Worm (Caenorhabditis elegans) whole organism, young adult: ENCODE results near the gene vit-1.

Experiments used
- B0261.1 ChIP-seq: sonication (generic microtip); optimal IDR thresholded peaks from 2 replicates; lab custom pipeline; 2016; ENCODE audit warnings: mild to moderate bottlenecking, missing genetic modification characterization, moderate library complexity, missing compliant biosample characterization
- C06A6.2 ChIP-seq: fragments of 200-800 bp; sonication (Bioruptor generic); conservative IDR thresholded peaks from 2 replicates; pipeline ENCODE4 v1.3.6; 2022; ENCODE audit warnings: missing genetic modification characterization, missing compliant biosample characterization
- F22D6.2 ChIP-seq: sonication (generic microtip); optimal IDR thresholded peaks from 2 replicates; lab custom pipeline; 2016; ENCODE audit warnings: mild to moderate bottlenecking, missing genetic modification characterization, missing compliant biosample characterization
- F57A8.1 ChIP-seq: fragments of 200-800 bp; sonication (Bioruptor generic); optimal IDR thresholded peaks from 2 replicates; lab custom pipeline; 2018; ENCODE audit warnings: mild to moderate bottlenecking, missing genetic modification characterization, moderate library complexity, missing compliant biosample characterization
- akir-1 ChIP-seq: fragments of 200-800 bp; sonication (Bioruptor generic); optimal IDR thresholded peaks from 2 replicates; lab custom pipeline; 2018; ENCODE audit warnings: mild to moderate bottlenecking, missing genetic modification characterization, moderate library complexity, missing compliant biosample characterization
- attf-6 ChIP-seq: fragments of 200-800 bp; sonication (Bioruptor generic); IDR thresholded peaks from 2 replicates; pipeline ENCODE4 v1.3.6; 2022; ENCODE audit warnings: missing genetic modification reagents, missing genetic modification characterization, missing compliant biosample characterization
- egl-18 ChIP-seq: fragments of 200-800 bp; sonication (Bioruptor generic); IDR thresholded peaks from 2 replicates; pipeline ENCODE4 v1.3.6; 2022; ENCODE audit warnings: missing genetic modification reagents, missing genetic modification characterization, missing compliant biosample characterization
- ets-4 ChIP-seq: fragments of 200-800 bp; sonication (Bioruptor generic); optimal IDR thresholded peaks from 2 replicates; lab custom pipeline; 2018; ENCODE audit warnings: mild to moderate bottlenecking, missing genetic modification characterization, missing compliant biosample characterization
- fkh-3 ChIP-seq: sonication (generic microtip); optimal IDR thresholded peaks from 2 replicates; lab custom pipeline; 2016; ENCODE audit warnings: mild to moderate bottlenecking, missing genetic modification characterization, missing compliant biosample characterization
- nhr-120 ChIP-seq: fragments of 200-800 bp; sonication (Bioruptor generic); IDR thresholded peaks from 2 replicates; pipeline ENCODE4 v1.3.6; 2022; ENCODE audit warnings: missing genetic modification characterization, missing compliant biosample characterization
- snpc-1.1 ChIP-seq: sonication (generic microtip); optimal IDR thresholded peaks from 2 replicates; lab custom pipeline; 2017; ENCODE audit warnings: missing genetic modification characterization, mild to moderate bottlenecking, missing compliant biosample characterization, antibody characterized with exemption, moderate library complexity, missing genotype, missing genetic modification reagents; ENCODE audit not compliant: insufficient read depth
- ztf-18 ChIP-seq: sonication (generic microtip); optimal IDR thresholded peaks from 2 replicates; lab custom pipeline; 2016; ENCODE audit warnings: missing genotype, mild to moderate bottlenecking, missing genetic modification characterization, missing compliant biosample characterization
- ztf-28 ChIP-seq: fragments of 200-800 bp; sonication (Bioruptor generic); IDR thresholded peaks from 2 replicates; pipeline ENCODE4 v1.3.6; 2022; ENCODE audit warnings: missing genetic modification reagents, missing genetic modification characterization, missing compliant biosample characterization

DNA sequence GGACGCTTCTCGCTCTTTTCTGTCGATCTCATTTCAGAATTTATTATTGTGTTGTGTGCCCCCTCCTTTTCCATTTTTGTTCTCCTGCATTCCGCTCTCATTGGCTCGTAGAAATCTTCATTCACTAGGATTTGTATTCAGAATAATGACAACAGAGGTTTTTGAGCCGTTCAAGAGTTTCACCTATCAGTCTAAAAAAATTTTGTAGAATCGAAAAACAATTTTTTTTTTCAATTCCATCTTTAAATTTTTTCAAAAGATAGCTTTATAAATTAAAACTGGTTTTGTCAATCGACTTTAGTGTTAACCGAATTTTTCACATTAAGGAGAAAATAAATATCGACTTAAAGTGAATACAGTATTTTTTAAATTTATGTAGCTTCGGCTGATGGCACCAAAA lies 17.0 kb upstream of the vit-1 start, which contains the start of gene K09F5.4:
- TF ChIP-seq F22D6.2 (tag; lab: Kevin White, UChicago) (no peak), fkh-3 (tag; lab: Kevin White, UChicago) (no peak), ets-4 (GFP tag; lab: Kevin White, UChicago) (no peak), attf-6 (GFP tag; lab: Robert Waterston, UW) (no peak), F57A8.1 (no peak), ztf-18 (tag; lab: Kevin White, UChicago) (no peak), egl-18 (GFP tag; lab: Robert Waterston, UW) (no peak), ztf-28 (GFP tag; lab: Robert Waterston, UW) (no peak), akir-1 (GFP tag; lab: Kevin White, UChicago) (no peak), snpc-1.1 (no peak), B0261.1 (tag; lab: Kevin White, UChicago) (no peak), nhr-120 (GFP tag; lab: Robert Waterston, UW) (no peak), C06A6.2 (GFP tag; lab: Robert Waterston, UW) (no peak)
